Worm (Caenorhabditis elegans) whole organism, L3 larva: ENCODE data around the gene elc-1.

Experiments
- egl-27 ChIP-seq: sonication (generic microtip); optimal IDR thresholded peaks from 4 replicates; lab custom pipeline; 2017; ENCODE audit warnings: missing biosample characterization, missing genetic modification reagents, missing genetic modification characterization
- egl-5 ChIP-seq: fragments of 150-350 bp; optimal IDR thresholded peaks from 2 replicates; lab custom pipeline; 2017; ENCODE audit warnings: missing biosample characterization, missing genetic modification reagents, missing genetic modification characterization, inconsistent platforms
- fkh-2 ChIP-seq: fragments of 150-350 bp; optimal IDR thresholded peaks from 2 replicates; lab custom pipeline; 2014; ENCODE audit warnings: missing biosample characterization, missing genetic modification reagents, missing genetic modification characterization
- lin-15B ChIP-seq: fragments of 150-350 bp; optimal IDR thresholded peaks from 2 replicates; lab custom pipeline; 2014; ENCODE audit warnings: missing biosample characterization, missing genetic modification characterization
- lin-39 ChIP-seq: fragments of 150-350 bp; optimal IDR thresholded peaks from 2 replicates; lab custom pipeline; 2018; ENCODE audit warnings: missing biosample characterization, missing genetic modification reagents, missing genetic modification characterization
- nhr-11 ChIP-seq: fragments of 150-350 bp; optimal IDR thresholded peaks from 2 replicates; lab custom pipeline; 2014; ENCODE audit warnings: missing biosample characterization, missing genetic modification characterization
- nhr-76 ChIP-seq: fragments of 150-350 bp; sonication (generic microtip); optimal IDR thresholded peaks from 5 replicates; lab custom pipeline; 2014; ENCODE audit warnings: missing biosample characterization, missing genetic modification characterization
- pha-4 ChIP-seq: fragments of 150-350 bp; optimal IDR thresholded peaks from 2 replicates; lab custom pipeline; 2014; ENCODE audit warnings: missing biosample characterization, missing genetic modification reagents, missing genetic modification characterization

DNA sequence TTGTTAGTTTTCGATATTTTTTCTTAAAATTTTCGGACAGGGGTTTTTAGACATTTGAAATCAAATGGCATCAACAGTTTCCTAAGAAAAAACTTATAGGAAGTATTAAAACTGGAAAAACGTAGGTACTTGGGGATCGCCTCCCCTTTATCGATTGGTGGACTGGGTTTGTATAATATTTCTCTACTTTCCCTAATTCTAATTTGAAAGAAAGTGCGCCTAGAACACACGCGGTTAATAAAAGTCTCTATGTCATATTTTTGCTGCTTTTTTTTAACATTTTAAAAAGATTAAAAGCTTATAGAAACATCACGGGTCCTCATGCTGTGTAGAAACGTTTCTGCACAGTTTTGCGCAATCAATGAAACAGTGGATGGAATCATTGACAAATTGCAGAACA lies 17.3 kb downstream of the elc-1 start, which contains the start of gene pals-16:
- TF ChIP-seq egl-27 (tag; lab: Kevin White, UChicago) (no peak), nhr-11 (tag; lab: Kevin White, UChicago) (no peak), lin-39 (tag; lab: Kevin White, UChicago) (no peak), egl-5 (no peak), nhr-76 (no peak), pha-4 (no peak), lin-15B (tag; lab: Kevin White, UChicago) (no peak), fkh-2 (no peak)
